Worm (Caenorhabditis elegans): ENCODE data around the gene nlp-29.

DNA sequence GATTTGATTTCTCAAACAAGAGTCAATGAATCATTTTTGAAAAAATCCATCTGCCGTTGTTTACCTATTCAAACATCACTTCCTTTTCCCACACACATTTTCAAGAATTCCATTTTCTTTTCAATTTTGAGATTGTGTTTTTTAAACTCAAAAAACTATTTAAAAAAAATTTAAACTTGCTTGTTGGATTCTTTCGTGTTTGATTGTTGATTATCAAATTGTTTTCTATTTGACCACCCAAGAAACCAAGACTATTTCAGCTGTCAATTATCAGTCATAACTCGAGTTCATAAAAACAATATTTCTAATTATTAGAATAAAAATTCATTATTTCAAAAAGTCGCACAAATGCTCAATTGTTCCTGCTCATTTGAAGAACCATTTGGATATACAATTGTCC, 21.0 kb downstream of the nlp-29 start, which contains the start of gene srh-8:
- TF ChIP-seq nhr-28 (tag; optimal IDR thresholded peaks at IDR 0.05) (no peak), ztf-11 (tag; optimal IDR thresholded peaks at IDR 0.05) (no peak), elt-3 (tag; optimal IDR thresholded peaks at IDR 0.05) (no peak), nhr-12 (tag; optimal IDR thresholded peaks at IDR 0.05) (no peak), lin-32 (GFP tag; optimal IDR thresholded peaks at IDR 0.05) (no peak), unc-39 (tag; optimal IDR thresholded peaks at IDR 0.05) (no peak), hlh-1 (tag; optimal IDR thresholded peaks at IDR 0.05) (no peak), ces-1 (GFP tag; optimal IDR thresholded peaks at IDR 0.05) (no peak), ceh-83 (GFP tag; optimal IDR thresholded peaks at IDR 0.05) (no peak), nhr-237 (tag; optimal IDR thresholded peaks at IDR 0.05) (no peak)

All from whole organism, mixed stage, embryonic.